Worm (Caenorhabditis elegans): ENCODE measurements around the gene B0238.15.

The B0238.15 gene

ce11 chrV:5274974-5275373 lies 35.0 kb downstream of the B0238.15 start:
- TF ChIP-seq nhr-47 (tag; optimal IDR thresholded peaks at IDR 0.05) (peak; percentile 64), dpl-1 (GFP tag; optimal IDR thresholded peaks at IDR 0.05) (peak; percentile 71 to 81 (median 81)), snu-23 (GFP tag; optimal IDR thresholded peaks at IDR 0.05) (peak; percentile 34), sup-37 (GFP tag; optimal IDR thresholded peaks at IDR 0.05) (no peak), dsc-1 (tag; optimal IDR thresholded peaks at IDR 0.05) (no peak), snpc-4 (tag; optimal IDR thresholded peaks at IDR 0.05) (peak; percentile 55), egl-13 (tag; optimal IDR thresholded peaks at IDR 0.05) (peak; percentile 5), lsy-2 (tag; optimal IDR thresholded peaks at IDR 0.05) (peak; percentile 36 to 68), unc-86 (tag; optimal IDR thresholded peaks at IDR 0.05) (peak; percentile 35), lin-13 (GFP tag; optimal IDR thresholded peaks at IDR 0.05) (peak; percentile 25), swsn-7 (tag; optimal IDR thresholded peaks at IDR 0.05) (peak; percentile 45), hpl-2 (GFP tag; optimal IDR thresholded peaks at IDR 0.05) (no peak), hlh-17 (GFP tag; optimal IDR thresholded peaks at IDR 0.05; ENCODE audit: borderline replicate concordance) (no peak), ceh-88 (GFP tag; IDR thresholded peaks at IDR 0.05) (no peak), egl-27 (tag; optimal IDR thresholded peaks at IDR 0.05) (no peak), nhr-11 (tag; optimal IDR thresholded peaks at IDR 0.05) (no peak), nhr-90 (tag; optimal IDR thresholded peaks at IDR 0.05; ENCODE audit: poor library complexity) (peak; percentile 5), isw-1 (GFP tag; IDR thresholded peaks at IDR 0.05) (peak; percentile 24), nhr-19 (GFP tag; conservative IDR thresholded peaks at IDR 0.05) (peak; percentile 62), fos-1 (tag; optimal IDR thresholded peaks at IDR 0.05) (no peak), ceh-82 (tag; optimal IDR thresholded peaks at IDR 0.05) (peak; percentile 38 to 61 (median 42)), F16B12.6 (tag; optimal IDR thresholded peaks at IDR 0.05) (no peak), Y116A8C.19 (tag; optimal IDR thresholded peaks at IDR 0.05; ENCODE audit: borderline replicate concordance) (no peak), fkh-8 (tag; optimal IDR thresholded peaks at IDR 0.05) (peak; percentile 26), nhr-237 (tag; optimal IDR thresholded peaks at IDR 0.05) (no peak), C16A3.4 (tag; optimal IDR thresholded peaks at IDR 0.05) (peak; percentile 22), xbp-1 (tag; optimal IDR thresholded peaks at IDR 0.05) (peak; percentile 33), ces-1 (GFP tag; optimal IDR thresholded peaks at IDR 0.05) (no peak), lir-3 (tag; optimal IDR thresholded peaks at IDR 0.05; ENCODE audit: poor library complexity) (no peak), rnt-1 (tag; optimal IDR thresholded peaks at IDR 0.05) (peak; percentile 74), skn-1 (tag; optimal IDR thresholded peaks at IDR 0.05) (peak; percentile 35), sox-4 (tag; optimal IDR thresholded peaks at IDR 0.05) (peak; percentile 18), tlp-1 (tag; optimal IDR thresholded peaks at IDR 0.05) (no peak), efl-1 (optimal IDR thresholded peaks at IDR 0.05) (peak; percentile 73 to 78), efl-1 (GFP tag; optimal IDR thresholded peaks at IDR 0.05 in 1 of 2) (peak; percentile 81 to 98), aly-2 (tag; optimal IDR thresholded peaks at IDR 0.05) (no peak), blmp-1 (tag; optimal IDR thresholded peaks at IDR 0.05) (no peak), C34B4.2 (tag; optimal IDR thresholded peaks at IDR 0.05) (no peak), mdl-1 (tag; optimal IDR thresholded peaks at IDR 0.05) (peak in 1 of 2 experiments; percentile 32), mep-1 (tag; optimal IDR thresholded peaks at IDR 0.05) (peak; percentile 75), zip-4 (GFP tag; optimal IDR thresholded peaks at IDR 0.05) (peak; percentile 11), unc-98 (GFP tag; IDR thresholded peaks at IDR 0.05) (no peak), lin-35 (GFP tag; optimal IDR thresholded peaks at IDR 0.05) (peak; percentile 67 to 80), nhr-20 (tag; optimal IDR thresholded peaks at IDR 0.05) (peak; percentile 61), grh-1 (GFP tag; IDR thresholded peaks at IDR 0.05) (0 out of 2 replicates have a peak, but pooled peaks have one; percentile 20), lin-15B (tag; optimal IDR thresholded peaks at IDR 0.05) (peak; percentile 20), unc-130 (tag; optimal IDR thresholded peaks at IDR 0.05) (no peak), nhr-76 (tag; optimal IDR thresholded peaks at IDR 0.05) (no peak), nhr-71 (tag; optimal IDR thresholded peaks at IDR 0.05) (peak; percentile 80), tbx-2 (tag; optimal IDR thresholded peaks at IDR 0.05) (peak; percentile 42), jun-1 (tag; optimal IDR thresholded peaks at IDR 0.05) (peak; percentile 21), vab-15 (tag; optimal IDR thresholded peaks at IDR 0.05) (no peak)
